Fruit fly (Drosophila melanogaster) whole organism, prepupa: Measurements from ENCODE around the gene CG9270.

Experiments used
- Blimp-1 ChIP-seq: fragments of 200-800 bp; sonication (Bioruptor generic); optimal IDR thresholded peaks from 3 replicates; lab custom pipeline; 2017; ENCODE audit warnings: missing biosample characterization, missing genetic modification characterization, mild to moderate bottlenecking, moderate library complexity, missing genetic modification reagents
- CG10631 ChIP-seq: fragments of 200-800 bp; sonication (Bioruptor generic); optimal IDR thresholded peaks from 2 replicates; lab custom pipeline; 2016; ENCODE audit warnings: missing biosample characterization, missing genetic modification characterization
- CG10669 ChIP-seq: fragments of 200-800 bp; sonication (Bioruptor generic); optimal IDR thresholded peaks from 3 replicates; lab custom pipeline; 2018; ENCODE audit warnings: missing biosample characterization, mild to moderate bottlenecking, missing genetic modification characterization, moderate library complexity
- CG11294 ChIP-seq: fragments of 200-800 bp; sonication (Bioruptor generic); IDR thresholded peaks from 2 replicates; pipeline ENCODE4 v1.3.6; 2022; ENCODE audit warnings: missing biosample characterization, missing genetic modification characterization
- CG11902 ChIP-seq: fragments of 200-800 bp; sonication (Bioruptor generic); optimal IDR thresholded peaks from 3 replicates; lab custom pipeline; 2016; ENCODE audit warnings: missing biosample characterization, missing genetic modification characterization
- CG1621 ChIP-seq: fragments of 200-800 bp; sonication (Bioruptor generic); optimal IDR thresholded peaks from 3 replicates; lab custom pipeline; 2018; ENCODE audit warnings: missing biosample characterization, mild to moderate bottlenecking, missing genetic modification characterization
- CG16779 ChIP-seq: fragments of 200-800 bp; sonication (Bioruptor generic); optimal IDR thresholded peaks from 3 replicates; lab custom pipeline; 2017; ENCODE audit warnings: missing biosample characterization, mild to moderate bottlenecking, missing genetic modification characterization
- CG3032 ChIP-seq: fragments of 200-800 bp; optimal IDR thresholded peaks from 2 replicates; lab custom pipeline; 2019; ENCODE audit warnings: missing biosample characterization, mild to moderate bottlenecking, missing genetic modification characterization, moderate library complexity
- CG31627 ChIP-seq: fragments of 200-800 bp; sonication (Bioruptor generic); optimal IDR thresholded peaks from 3 replicates; lab custom pipeline; 2016; ENCODE audit warnings: missing biosample characterization, missing genetic modification characterization
- CG32006 ChIP-seq: fragments of 200-800 bp; sonication (Bioruptor generic); optimal IDR thresholded peaks from 3 replicates; lab custom pipeline; 2017; ENCODE audit warnings: missing biosample characterization, mild to moderate bottlenecking, missing genetic modification characterization
- CG3919 ChIP-seq: fragments of 200-800 bp; sonication (Bioruptor generic); optimal IDR thresholded peaks from 3 replicates; lab custom pipeline; 2016; ENCODE audit warnings: missing biosample characterization, missing genetic modification characterization
- CG4318 ChIP-seq: fragments of 200-800 bp; sonication (Bioruptor generic); optimal IDR thresholded peaks from 3 replicates; lab custom pipeline; 2017; ENCODE audit warnings: missing biosample characterization, mild to moderate bottlenecking, missing genetic modification characterization
- CG6276 ChIP-seq: fragments of 200-800 bp; sonication (Bioruptor generic); optimal IDR thresholded peaks from 2 replicates; lab custom pipeline; 2017; ENCODE audit warnings: missing biosample characterization, mild to moderate bottlenecking, missing genetic modification characterization
- CG6854 ChIP-seq: fragments of 200-800 bp; sonication (Bioruptor generic); optimal IDR thresholded peaks from 2 replicates; lab custom pipeline; 2017; ENCODE audit warnings: missing biosample characterization, mild to moderate bottlenecking, missing genetic modification characterization
- CG7368 ChIP-seq: fragments of 200-800 bp; sonication (Bioruptor generic); optimal IDR thresholded peaks from 3 replicates; lab custom pipeline; 2016; ENCODE audit warnings: missing biosample characterization, missing genetic modification characterization
- CG8319 ChIP-seq: fragments of 200-800 bp; sonication (Bioruptor generic); optimal IDR thresholded peaks from 3 replicates; lab custom pipeline; 2016; ENCODE audit warnings: missing biosample characterization, missing genetic modification characterization
- CG8632 ChIP-seq: fragments of 200-800 bp; sonication (Bioruptor generic); optimal IDR thresholded peaks from 3 replicates; lab custom pipeline; 2016; ENCODE audit warnings: missing biosample characterization, missing genetic modification characterization
- CG9139 ChIP-seq: fragments of 200-800 bp; sonication (Bioruptor generic); optimal IDR thresholded peaks from 3 replicates; lab custom pipeline; 2017; ENCODE audit warnings: missing biosample characterization, mild to moderate bottlenecking, missing genetic modification characterization
- Eip75B ChIP-seq: fragments of 200-800 bp; sonication (Bioruptor generic); optimal IDR thresholded peaks from 3 replicates; lab custom pipeline; 2016; ENCODE audit warnings: missing biosample characterization, missing genetic modification characterization
- Eip93F ChIP-seq: fragments of 200-800 bp; sonication (Bioruptor generic); optimal IDR thresholded peaks from 2 replicates; lab custom pipeline; 2016; ENCODE audit warnings: missing biosample characterization, mild to moderate bottlenecking, missing genetic modification characterization
- Ets21C ChIP-seq: fragments of 200-800 bp; sonication (Bioruptor generic); optimal IDR thresholded peaks from 3 replicates; lab custom pipeline; 2016; ENCODE audit warnings: missing biosample characterization, missing genetic modification characterization
- Ets96B ChIP-seq: fragments of 200-800 bp; optimal IDR thresholded peaks from 2 replicates; lab custom pipeline; 2019; ENCODE audit warnings: missing biosample characterization, mild to moderate bottlenecking, missing genetic modification characterization, moderate library complexity
- Hr38 ChIP-seq: sonication (Bioruptor generic); optimal IDR thresholded peaks from 2 replicates; lab custom pipeline; 2016; ENCODE audit warnings: missing biosample characterization, missing genetic modification characterization
- Hr39 ChIP-seq: fragments of 200-800 bp; sonication (Bioruptor generic); optimal IDR thresholded peaks from 2 replicates; lab custom pipeline; 2016; ENCODE audit warnings: missing biosample characterization, missing genetic modification characterization
- Hr4 ChIP-seq: fragments of 200-800 bp; sonication (Bioruptor generic); optimal IDR thresholded peaks from 3 replicates; lab custom pipeline; 2016; ENCODE audit warnings: missing biosample characterization, missing genetic modification characterization
- Lpt ChIP-seq: fragments of 200-800 bp; sonication (Bioruptor generic); optimal IDR thresholded peaks from 3 replicates; lab custom pipeline; 2016; ENCODE audit warnings: missing biosample characterization, missing genetic modification characterization
- OdsH ChIP-seq: fragments of 200-800 bp; sonication (Bioruptor generic); optimal IDR thresholded peaks from 3 replicates; lab custom pipeline; 2016; ENCODE audit warnings: missing biosample characterization, missing genetic modification characterization
- Smox ChIP-seq: fragments of 200-800 bp; sonication (Bioruptor generic); optimal IDR thresholded peaks from 3 replicates; lab custom pipeline; 2016; ENCODE audit warnings: missing biosample characterization, missing genetic modification characterization
- Sox102F ChIP-seq: fragments of 200-800 bp; sonication (Bioruptor generic); optimal IDR thresholded peaks from 2 replicates; lab custom pipeline; 2016; ENCODE audit warnings: missing biosample characterization, mild to moderate bottlenecking, missing genetic modification characterization
- Sox14 ChIP-seq: fragments of 200-800 bp; sonication (Bioruptor generic); optimal IDR thresholded peaks from 3 replicates; lab custom pipeline; 2016; ENCODE audit warnings: missing biosample characterization, missing genetic modification characterization
- Sox15 ChIP-seq: fragments of 200-800 bp; sonication (Bioruptor generic); optimal IDR thresholded peaks from 3 replicates; lab custom pipeline; 2016; ENCODE audit warnings: missing biosample characterization, missing genetic modification characterization
- achi ChIP-seq: fragments of 200-800 bp; sonication (Bioruptor generic); optimal IDR thresholded peaks from 3 replicates; lab custom pipeline; 2016; ENCODE audit warnings: missing biosample characterization, missing genetic modification characterization
- dac ChIP-seq: fragments of 200-800 bp; sonication (Bioruptor generic); optimal IDR thresholded peaks from 2 replicates; lab custom pipeline; 2017; ENCODE audit warnings: missing biosample characterization, mild to moderate bottlenecking, missing genetic modification characterization
- dsx ChIP-seq: fragments of 200-800 bp; optimal IDR thresholded peaks from 3 replicates; lab custom pipeline; 2019; ENCODE audit warnings: missing biosample characterization, mild to moderate bottlenecking, missing genetic modification characterization, moderate library complexity; ENCODE audit not compliant: poor library complexity, severe bottlenecking
- eg ChIP-seq: fragments of 200-800 bp; sonication (Bioruptor generic); IDR thresholded peaks from 3 replicates; pipeline ENCODE4 v1.3.6; 2022; ENCODE audit warnings: missing biosample characterization, missing genetic modification characterization
- fd59A ChIP-seq: fragments of 200-800 bp; sonication (Bioruptor generic); optimal IDR thresholded peaks from 2 replicates; lab custom pipeline; 2017; ENCODE audit warnings: missing biosample characterization, mild to moderate bottlenecking, missing genetic modification characterization, missing genetic modification reagents
- fd85E ChIP-seq: fragments of 200-800 bp; sonication (Bioruptor generic); optimal IDR thresholded peaks from 3 replicates; lab custom pipeline; 2016; ENCODE audit warnings: missing biosample characterization, missing genetic modification characterization
- fkh ChIP-seq: fragments of 200-800 bp; sonication (Bioruptor generic); optimal IDR thresholded peaks from 3 replicates; lab custom pipeline; 2017; ENCODE audit warnings: missing biosample characterization, mild to moderate bottlenecking, missing genetic modification characterization, moderate library complexity
- lz ChIP-seq: fragments of 200-800 bp; sonication (Bioruptor generic); optimal IDR thresholded peaks from 3 replicates; lab custom pipeline; 2016; ENCODE audit warnings: missing biosample characterization, missing genetic modification characterization
- net ChIP-seq: fragments of 200-800 bp; sonication (Bioruptor generic); optimal IDR thresholded peaks from 3 replicates; lab custom pipeline; 2016; ENCODE audit warnings: missing biosample characterization, missing genetic modification characterization
- pdm3 ChIP-seq: fragments of 200-800 bp; sonication (Bioruptor generic); optimal IDR thresholded peaks from 3 replicates; lab custom pipeline; 2016; ENCODE audit warnings: missing biosample characterization, missing genetic modification characterization
- spab ChIP-seq: fragments of 200-800 bp; sonication (Bioruptor generic); optimal IDR thresholded peaks from 2 replicates; lab custom pipeline; 2017; ENCODE audit warnings: missing biosample characterization, mild to moderate bottlenecking, missing genetic modification characterization, missing genetic modification reagents
- ss ChIP-seq, 2 experiments: fragments of 200-800 bp; sonication (Bioruptor generic); optimal IDR thresholded peaks; 2 replicates in 1 of 2; 3 replicates in 1 of 2; lab custom pipeline; 2017 to 2018; ENCODE audit warnings: mild to moderate bottlenecking in 2 of 2, missing biosample characterization in 2 of 2, missing genetic modification characterization in 2 of 2, moderate library complexity in 1 of 2
- topi ChIP-seq: fragments of 200-800 bp; sonication (Bioruptor generic); optimal IDR thresholded peaks from 3 replicates; lab custom pipeline; 2016; ENCODE audit warnings: missing biosample characterization, missing genetic modification characterization
- vri ChIP-seq: fragments of 200-800 bp; sonication (Bioruptor generic); optimal IDR thresholded peaks from 3 replicates; lab custom pipeline; 2016; ENCODE audit warnings: missing biosample characterization, mild to moderate bottlenecking, missing genetic modification characterization

Gene CG9270

DNA sequence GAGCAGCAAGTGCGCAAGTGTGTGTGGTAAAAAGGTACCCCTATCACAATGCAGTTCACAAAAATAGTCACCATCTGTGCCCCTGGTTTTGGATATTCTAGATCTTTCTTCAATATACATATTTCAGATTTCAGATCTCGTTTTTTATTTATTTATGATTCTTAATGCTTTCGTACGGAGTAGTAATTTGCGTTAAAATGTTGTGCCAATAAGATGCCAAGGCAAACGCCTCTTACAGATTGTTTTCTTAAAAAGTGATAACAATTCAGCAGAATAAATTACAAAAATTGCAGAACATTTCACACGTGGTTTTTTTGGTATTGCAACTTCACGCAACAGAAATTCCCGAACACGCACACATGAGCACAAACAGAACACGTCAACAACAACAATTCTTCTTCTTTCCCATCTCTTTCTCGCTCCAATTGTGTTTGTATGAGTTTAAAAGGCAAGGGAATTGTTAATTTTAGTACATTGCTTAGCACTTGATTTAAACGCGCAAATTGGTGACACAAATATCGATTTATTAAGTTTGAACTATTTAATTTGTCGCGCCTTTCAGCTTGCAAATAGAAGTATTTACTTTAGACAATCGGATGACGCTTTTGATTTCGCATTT is 15.7 kb downstream of the CG9270 start (continued):
- peak; percentile 48 for TF ChIP-seq CG4318
- peak; percentile 54 for TF ChIP-seq CG16779 (tag; lab: Kevin White, UChicago)
- peak; percentile 74 for TF ChIP-seq Eip75B (GFP tag; lab: Kevin White, UChicago)
- TF ChIP-seq dsx (GFP tag; lab: Kevin White, UChicago): peak; percentile 63
- peak; percentile 33 for TF ChIP-seq CG6854 (GFP tag; lab: Kevin White, UChicago)
- peak; percentile 55 for TF ChIP-seq CG10631 (GFP tag; lab: Kevin White, UChicago)
- TF ChIP-seq achi (GFP tag; lab: Kevin White, UChicago): peak; percentile 70
- peak; percentile 44 for TF ChIP-seq Hr38 (GFP tag; lab: Kevin White, UChicago)
- peak; percentile 69 for TF ChIP-seq topi (GFP tag; lab: Kevin White, UChicago)
- TF ChIP-seq ss (GFP tag; optimal IDR thresholded peaks at IDR 0.05; lab: Kevin White, UChicago): peak; percentile 64 to 72
- peak; percentile 44 for TF ChIP-seq Ets21C
- TF ChIP-seq Hr4 (GFP tag; lab: Kevin White, UChicago): peak; percentile 88
- TF ChIP-seq pdm3: peak; percentile 75
- TF ChIP-seq CG3919 (GFP tag; lab: Kevin White, UChicago): peak; percentile 77
- peak; percentile 66 for TF ChIP-seq fd59A (GFP tag; lab: Kevin White, UChicago)
- TF ChIP-seq Sox14 (GFP tag; lab: Kevin White, UChicago): peak; percentile 78
- TF ChIP-seq Eip93F: no peak

DNA sequence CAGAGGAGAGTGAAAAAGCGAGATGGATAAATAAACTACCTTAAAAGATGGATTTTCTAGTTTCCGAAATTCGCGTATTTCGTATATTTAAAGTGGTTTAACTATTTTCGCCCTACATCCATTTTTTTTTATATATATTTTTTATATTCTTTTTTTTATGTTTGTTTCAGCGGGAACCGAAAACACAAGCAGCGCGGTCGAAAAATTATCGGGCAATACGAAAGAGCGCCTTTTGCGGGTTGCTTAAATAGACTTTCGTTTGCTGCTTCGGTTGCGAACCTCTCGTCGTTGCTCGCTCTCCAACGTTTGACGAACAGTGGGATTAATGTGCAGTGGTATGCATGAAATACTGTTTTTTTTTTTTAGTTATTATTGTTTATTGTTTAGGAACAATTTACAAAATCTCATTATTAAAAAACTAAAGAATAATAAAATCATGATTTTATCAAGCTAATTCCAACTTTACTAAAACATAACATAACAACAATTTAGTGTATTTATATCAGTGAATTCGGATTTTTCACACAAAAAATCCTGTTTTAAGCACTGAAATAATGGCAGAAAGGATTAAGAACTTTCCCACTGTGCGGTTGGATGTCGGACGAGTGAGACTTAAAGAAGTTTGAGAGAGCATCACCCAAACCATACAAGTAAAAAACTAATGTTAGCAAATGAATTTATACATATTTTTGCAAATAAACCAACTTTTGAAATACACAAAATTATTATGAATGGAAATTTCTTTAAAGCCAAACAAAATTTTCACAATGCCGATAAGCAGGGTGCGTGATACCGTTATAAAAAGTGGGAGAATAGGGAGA is 16.5 kb downstream of the CG9270 start:
- no peak for TF ChIP-seq dsx (GFP tag; lab: Kevin White, UChicago)
- no peak for TF ChIP-seq ss (GFP tag; optimal IDR thresholded peaks at IDR 0.05; lab: Kevin White, UChicago)
- peak; percentile 20 for TF ChIP-seq vri (GFP tag; lab: Kevin White, UChicago)
- TF ChIP-seq Hr4 (GFP tag; lab: Kevin White, UChicago): peak; percentile 36
- peak; percentile 75 for TF ChIP-seq CG10669 (GFP tag; lab: Kevin White, UChicago)
- peak; percentile 47 for TF ChIP-seq Eip75B (GFP tag; lab: Kevin White, UChicago)
- peak; percentile 16 for TF ChIP-seq Blimp-1 (GFP tag; lab: Kevin White, UChicago)
- TF ChIP-seq Hr39: no peak
- TF ChIP-seq CG3032 (tag; lab: Kevin White, UChicago): peak; percentile 79
- TF ChIP-seq CG8319 (GFP tag; lab: Kevin White, UChicago): peak; percentile 65
- peak; percentile 87 for TF ChIP-seq CG6276 (GFP tag; lab: Kevin White, UChicago)
- no peak for TF ChIP-seq CG16779 (tag; lab: Kevin White, UChicago)
- TF ChIP-seq OdsH: peak; percentile 37
- no peak for TF ChIP-seq Eip93F
- peak; percentile 83 for TF ChIP-seq CG32006 (GFP tag; lab: Kevin White, UChicago)
- TF ChIP-seq dac (GFP tag; lab: Kevin White, UChicago): peak; percentile 5
- no peak for TF ChIP-seq CG6854 (GFP tag; lab: Kevin White, UChicago)
- TF ChIP-seq CG11294 (GFP tag; lab: Robert Waterston, UW): peak; percentile 66
- TF ChIP-seq CG11902 (GFP tag; lab: Kevin White, UChicago): no peak
- peak; percentile 48 for TF ChIP-seq CG8632
- TF ChIP-seq Sox15: no peak
- TF ChIP-seq CG9139 (GFP tag; lab: Kevin White, UChicago): no peak
- TF ChIP-seq fd59A (GFP tag; lab: Kevin White, UChicago): no peak
- no peak for TF ChIP-seq Hr38 (GFP tag; lab: Kevin White, UChicago)
- peak; percentile 73 for TF ChIP-seq spab (GFP tag; lab: Kevin White, UChicago)
- TF ChIP-seq CG31627 (GFP tag; lab: Kevin White, UChicago): peak; percentile 34
- peak; percentile 53 for TF ChIP-seq Smox
- TF ChIP-seq CG10631 (GFP tag; lab: Kevin White, UChicago): peak; percentile 51
- TF ChIP-seq fd85E (GFP tag; lab: Kevin White, UChicago): peak; percentile 10
- no peak for TF ChIP-seq CG1621 (tag; lab: Kevin White, UChicago)
- peak; percentile 50 for TF ChIP-seq lz (GFP tag; lab: Kevin White, UChicago)
- peak; percentile 84 for TF ChIP-seq Ets96B (tag; lab: Kevin White, UChicago)
- TF ChIP-seq net (GFP tag; lab: Kevin White, UChicago): peak; percentile 60
- peak; percentile 6 for TF ChIP-seq Sox102F (GFP tag; lab: Kevin White, UChicago)
- no peak for TF ChIP-seq fkh (GFP tag; lab: Kevin White, UChicago)
- TF ChIP-seq CG7368: peak; percentile 40
- peak; percentile 58 for TF ChIP-seq CG3919 (GFP tag; lab: Kevin White, UChicago)
- peak; percentile 64 for TF ChIP-seq topi (GFP tag; lab: Kevin White, UChicago)
- peak; percentile 75 for TF ChIP-seq eg (GFP tag; lab: Robert Waterston, UW)
- no peak for TF ChIP-seq Lpt
